Fruit fly (Drosophila melanogaster): ENCODE results near the gene CG3108.

Gene CG3108

dm6 chrX:5746864-5747861 lies 34.3 kb downstream of the CG3108 start, which contains the start of the genes IntS6 and Rtel1 (continued):
- TF ChIP-seq B-H2 (GFP tag; optimal IDR thresholded peaks at IDR 0.05) (peak; percentile 93), crc (GFP tag; optimal IDR thresholded peaks at IDR 0.05) (peak; percentile 80), Hsf (GFP tag; optimal IDR thresholded peaks at IDR 0.05) (peak; percentile 93), lmd (GFP tag; IDR thresholded peaks at IDR 0.05) (peak; percentile 93), H2.0 (GFP tag; IDR thresholded peaks at IDR 0.05) (peak; percentile 87), gfzf (GFP tag; optimal IDR thresholded peaks at IDR 0.05) (peak; percentile 92), pros (GFP tag; optimal IDR thresholded peaks at IDR 0.05) (peak; percentile 29), da (GFP tag; optimal IDR thresholded peaks at IDR 0.05) (peak; percentile 66), tna (GFP tag; IDR thresholded peaks at IDR 0.05; ENCODE audit: partially characterized antibody) (no peak), CG11504 (tag; optimal IDR thresholded peaks at IDR 0.05) (peak; percentile 90), Dll (GFP tag; IDR thresholded peaks at IDR 0.05; ENCODE audit: partially characterized antibody) (0 out of 4 replicates have a peak, but pooled peaks have one; percentile 24), sisA (GFP tag; IDR thresholded peaks at IDR 0.05) (peak; percentile 93), CG42726 (GFP tag; IDR thresholded peaks at IDR 0.05; ENCODE audit: partially characterized antibody) (peak; percentile 63; the same call in 1 of the 2 replicates), pum (GFP tag; optimal IDR thresholded peaks at IDR 0.05) (peak; percentile 93), lov (optimal IDR thresholded peaks at IDR 0.05) (no peak), lov (GFP tag; IDR thresholded peaks at IDR 0.05) (peak; percentile 68; the same call in 1 of the 3 replicates), bab2 (GFP tag; optimal IDR thresholded peaks at IDR 0.05) (peak; percentile 93), CG31441 (GFP tag; IDR thresholded peaks at IDR 0.05) (peak; percentile 87), Nf-YB (GFP tag; optimal IDR thresholded peaks at IDR 0.05) (peak; percentile 66), cg (GFP tag; optimal IDR thresholded peaks at IDR 0.05) (peak; percentile 98), CG6272 (GFP tag; IDR thresholded peaks at IDR 0.05) (peak; percentile 79), sr (GFP tag; IDR thresholded peaks at IDR 0.05) (peak; percentile 63; the same call in 1 of the 3 replicates), CG30431 (GFP tag; optimal IDR thresholded peaks at IDR 0.05) (peak; percentile 87), corto (GFP tag; optimal IDR thresholded peaks at IDR 0.05) (peak; percentile 41), stc (GFP tag; IDR thresholded peaks at IDR 0.05) (peak; percentile 84), CG4282 (GFP tag; optimal IDR thresholded peaks at IDR 0.05) (peak; percentile 69), Rfx (GFP tag; IDR thresholded peaks at IDR 0.05) (peak; percentile 94), Camta (GFP tag; optimal IDR thresholded peaks at IDR 0.05) (peak; percentile 89), Rx (GFP tag; IDR thresholded peaks at IDR 0.05) (peak; percentile 83), ci (GFP tag; IDR thresholded peaks at IDR 0.05) (peak; percentile 88), ap (GFP tag; IDR thresholded peaks at IDR 0.05) (peak; percentile 72), ham (GFP tag; IDR thresholded peaks at IDR 0.05) (peak; percentile 83), CG6254 (GFP tag; optimal IDR thresholded peaks at IDR 0.05) (peak; percentile 43), Dref (GFP tag; IDR thresholded peaks at IDR 0.05) (peak; percentile 62), E2f1 (GFP tag; IDR thresholded peaks at IDR 0.05) (peak; percentile 91), CG15479 (GFP tag; optimal IDR thresholded peaks at IDR 0.05) (peak; percentile 75), CG3838 (GFP tag; optimal IDR thresholded peaks at IDR 0.05) (peak; percentile 79), repo (GFP tag; optimal IDR thresholded peaks at IDR 0.05) (peak; percentile 80), CG18764 (GFP tag; optimal IDR thresholded peaks at IDR 0.05) (peak; percentile 84), Poxn (GFP tag; IDR thresholded peaks at IDR 0.05) (peak; percentile 82), Mrtf (GFP tag; IDR thresholded peaks at IDR 0.05) (peak; percentile 89), Max (GFP tag; optimal IDR thresholded peaks at IDR 0.05) (peak; percentile 87), CG31224 (GFP tag; IDR thresholded peaks at IDR 0.05) (peak; percentile 87), tll (GFP tag; optimal IDR thresholded peaks at IDR 0.05) (peak; percentile 1 to 14), CG13296 (GFP tag; optimal IDR thresholded peaks at IDR 0.05) (peak; percentile 86), cas (GFP tag; IDR thresholded peaks at IDR 0.05) (peak; percentile 66; the same call in 1 of the 2 replicates), Blimp-1 (GFP tag; optimal IDR thresholded peaks at IDR 0.05) (peak; percentile 77), bcd (GFP tag; optimal IDR thresholded peaks at IDR 0.05) (peak; percentile 91)

Measured in whole organism, embryonic.